Worm (Caenorhabditis elegans): ENCODE data around the gene daf-15.
A peak's percentile ranks its signal among the peaks of the same experiment; 100 is the strongest.

daf-15 gene

DNA sequence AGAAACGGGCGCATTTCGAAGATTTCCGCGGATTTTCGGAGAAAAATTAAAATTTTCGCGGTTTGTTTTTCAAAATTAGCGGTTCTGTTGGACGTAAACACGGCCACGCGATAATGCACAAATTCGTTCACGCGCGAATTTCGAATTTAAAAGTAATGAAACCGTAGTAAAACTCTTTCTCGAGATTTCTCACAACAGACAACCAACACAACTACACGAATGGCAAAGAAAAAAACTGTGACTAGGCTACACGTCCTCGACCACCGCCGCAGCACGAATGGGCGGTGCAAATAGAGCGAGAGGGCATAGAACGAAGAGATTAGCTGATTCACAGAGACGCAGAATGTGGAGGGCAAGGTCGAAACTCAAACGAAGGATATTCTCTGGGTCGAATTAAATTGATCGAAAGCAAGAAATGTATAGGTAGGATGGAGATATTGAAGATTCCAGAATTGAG, 54.9 kb downstream of the daf-15 start, which contains the start of gene idh-1 (continued):
- TF ChIP-seq egl-18 (GFP tag; IDR thresholded peaks at IDR 0.05): no peak
- no peak for TF ChIP-seq sptf-2 (GFP tag; optimal IDR thresholded peaks at IDR 0.05)
- no peak for TF ChIP-seq C06A6.2 (GFP tag; conservative IDR thresholded peaks at IDR 0.05)
- TF ChIP-seq somi-1 (GFP tag; optimal IDR thresholded peaks at IDR 0.05): peak; percentile 58
- TF ChIP-seq efl-1 (GFP tag; optimal IDR thresholded peaks at IDR 0.05): peak; percentile 95
- no peak for TF ChIP-seq ztf-28 (GFP tag; IDR thresholded peaks at IDR 0.05)
- TF ChIP-seq snpc-1.1 (tag; optimal IDR thresholded peaks at IDR 0.05; ENCODE audit: insufficient read depth): peak; percentile 68
- no peak for TF ChIP-seq ztf-18 (tag; optimal IDR thresholded peaks at IDR 0.05)
- TF ChIP-seq B0336.3 (GFP tag; IDR thresholded peaks at IDR 0.05): peak; percentile 71
- TF ChIP-seq F39B2.1 (GFP tag; IDR thresholded peaks at IDR 0.05): no peak
- no peak for TF ChIP-seq mel-28 (tag; optimal IDR thresholded peaks at IDR 0.05; ENCODE audit: borderline replicate concordance)
- TF ChIP-seq nhr-90 (tag; optimal IDR thresholded peaks at IDR 0.05): no peak
- TF ChIP-seq sdz-38 (tag; optimal IDR thresholded peaks at IDR 0.05): no peak
- TF ChIP-seq him-1 (tag; optimal IDR thresholded peaks at IDR 0.05): no peak
- 0 out of 2 replicates have a peak, but pooled peaks have one; percentile 19 for TF ChIP-seq rcor-1 (GFP tag; IDR thresholded peaks at IDR 0.05)
- TF ChIP-seq nhr-179 (tag; optimal IDR thresholded peaks at IDR 0.05): no peak
- TF ChIP-seq madf-3 (GFP tag; IDR thresholded peaks at IDR 0.05): 0 out of 2 replicates have a peak, but pooled peaks have one; percentile 55
- no peak for TF ChIP-seq fkh-3 (tag; optimal IDR thresholded peaks at IDR 0.05)
- no peak for TF ChIP-seq nfya-1 (tag; optimal IDR thresholded peaks at IDR 0.05; ENCODE audit: borderline replicate concordance, insufficient read depth)
- no peak for TF ChIP-seq hlh-26 (GFP tag; conservative IDR thresholded peaks at IDR 0.05)
- no peak for TF ChIP-seq egl-44 (GFP tag; IDR thresholded peaks at IDR 0.05)
- no peak for TF ChIP-seq ZK185.1 (tag; optimal IDR thresholded peaks at IDR 0.05; ENCODE audit: poor library complexity, severe bottlenecking)
- TF ChIP-seq ccch-3 (GFP tag; optimal IDR thresholded peaks at IDR 0.05): no peak
- peak; percentile 71 for TF ChIP-seq F33H1.4 (GFP tag; IDR thresholded peaks at IDR 0.05)
- TF ChIP-seq die-1 (tag; optimal IDR thresholded peaks at IDR 0.05): no peak
- peak; percentile 75 for TF ChIP-seq snpc-3.4 (tag; optimal IDR thresholded peaks at IDR 0.05)
- TF ChIP-seq lag-1 (GFP tag; IDR thresholded peaks at IDR 0.05): no peak
- no peak for TF ChIP-seq let-526 (GFP tag; IDR thresholded peaks at IDR 0.05)
- TF ChIP-seq nfyb-1 (GFP tag; IDR thresholded peaks at IDR 0.05): 0 out of 2 replicates have a peak, but pooled peaks have one; percentile 17
- peak; percentile 85 for TF ChIP-seq ceh-91 (GFP tag; IDR thresholded peaks at IDR 0.05)
- TF ChIP-seq dpl-1 (GFP tag; optimal IDR thresholded peaks at IDR 0.05): peak; percentile 88
- TF ChIP-seq Y53G8AR.9 (GFP tag; conservative IDR thresholded peaks at IDR 0.05): no peak
- no peak for TF ChIP-seq bed-1 (GFP tag; IDR thresholded peaks at IDR 0.05)
- TF ChIP-seq madf-8 (GFP tag; conservative IDR thresholded peaks at IDR 0.05): peak; percentile 83
- no peak for TF ChIP-seq F55B11.4 (tag; optimal IDR thresholded peaks at IDR 0.05; ENCODE audit: borderline replicate concordance, insufficient read depth)
- TF ChIP-seq egrh-3 (GFP tag; IDR thresholded peaks at IDR 0.05): no peak
- TF ChIP-seq rec-8 (tag; optimal IDR thresholded peaks at IDR 0.05): no peak
- no peak for TF ChIP-seq C17E4.6 (GFP tag; IDR thresholded peaks at IDR 0.05)
- no peak for TF ChIP-seq hmg-20 (GFP tag; IDR thresholded peaks at IDR 0.05)
- TF ChIP-seq B0035.1 (tag; optimal IDR thresholded peaks at IDR 0.05): no peak
- no peak for TF ChIP-seq ztf-22 (GFP tag; optimal IDR thresholded peaks at IDR 0.05)
